Worm (Caenorhabditis elegans) whole organism, L4 larva: Measurements from ENCODE around the gene clec-139.

ENCODE experiments used
- F10B5.3 ChIP-seq: sonication (generic microtip); optimal IDR thresholded peaks from 2 replicates; lab custom pipeline; 2016; ENCODE audit warnings: mild to moderate bottlenecking, missing genetic modification characterization, missing compliant biosample characterization
- daf-8 ChIP-seq: fragments of 200-800 bp; sonication (Bioruptor generic); IDR thresholded peaks from 2 replicates; pipeline ENCODE4 v1.3.6; 2022; ENCODE audit warnings: missing genetic modification characterization, missing compliant biosample characterization
- egl-27 ChIP-seq: sonication (generic microtip); optimal IDR thresholded peaks from 3 replicates; lab custom pipeline; 2017; ENCODE audit warnings: missing biosample characterization, missing genetic modification reagents, missing genetic modification characterization
- fkh-10 ChIP-seq: fragments of 150-350 bp; optimal IDR thresholded peaks from 2 replicates; lab custom pipeline; 2014; ENCODE audit warnings: missing biosample characterization, missing genetic modification reagents, missing genetic modification characterization
- hlh-30 ChIP-seq: sonication (generic microtip); optimal IDR thresholded peaks from 2 replicates; lab custom pipeline; 2017; ENCODE audit warnings: antibody characterized with exemption, mild to moderate bottlenecking, missing genetic modification characterization, missing compliant biosample characterization; ENCODE audit not compliant: insufficient read depth
- nhr-11 ChIP-seq: fragments of 150-350 bp; optimal IDR thresholded peaks from 2 replicates; lab custom pipeline; 2014; ENCODE audit warnings: missing biosample characterization, missing genetic modification characterization
- nhr-25 ChIP-seq: sonication (generic microtip); optimal IDR thresholded peaks from 2 replicates; lab custom pipeline; 2017; ENCODE audit warnings: missing genetic modification characterization, mild to moderate bottlenecking, missing compliant biosample characterization, antibody characterized with exemption, moderate library complexity, borderline replicate concordance; ENCODE audit not compliant: insufficient read depth
- nhr-42 ChIP-seq: fragments of 200-800 bp; sonication (Bioruptor generic); IDR thresholded peaks from 2 replicates; pipeline ENCODE4 v1.3.6; 2022; ENCODE audit warnings: missing genetic modification characterization, missing compliant biosample characterization
- unc-130 ChIP-seq: sonication (generic microtip); optimal IDR thresholded peaks from 2 replicates; lab custom pipeline; 2016; ENCODE audit warnings: missing genetic modification reagents, missing genetic modification characterization, missing compliant biosample characterization
- zfp-2 ChIP-seq: sonication (generic microtip); optimal IDR thresholded peaks from 2 replicates; lab custom pipeline; 2016; ENCODE audit warnings: mild to moderate bottlenecking, missing genetic modification characterization, missing compliant biosample characterization

DNA sequence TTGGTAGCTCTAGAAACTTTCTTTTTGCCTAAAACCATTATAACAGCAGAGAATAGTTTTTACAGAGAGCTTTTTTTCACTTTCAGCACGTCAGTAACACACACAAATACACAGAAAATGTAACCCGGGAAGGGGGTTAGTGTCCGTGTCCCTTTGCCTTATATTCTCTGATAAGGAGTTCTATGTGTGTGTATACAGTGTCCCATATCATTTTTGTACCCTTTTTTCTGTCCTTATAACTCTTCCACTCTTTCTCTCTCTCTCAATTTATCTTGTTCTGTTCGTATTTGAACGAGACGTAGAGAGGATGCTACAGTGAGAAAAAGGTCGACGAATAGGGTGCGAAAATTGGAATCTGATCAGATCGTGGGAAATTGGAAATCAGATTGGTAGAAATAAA lies 22.7 kb downstream of the clec-139 start:
- no peak for TF ChIP-seq F10B5.3 (tag; lab: Kevin White, UChicago)
- TF ChIP-seq unc-130 (GFP tag; lab: Kevin White, UChicago), result no peak
- no peak for TF ChIP-seq nhr-42 (GFP tag; lab: Robert Waterston, UW)
- no peak for TF ChIP-seq fkh-10 (GFP tag; lab: Kevin White, UChicago)
- TF ChIP-seq daf-8 (GFP tag; lab: Robert Waterston, UW), result no peak
- no peak for TF ChIP-seq egl-27
- no peak for TF ChIP-seq nhr-11
- no peak for TF ChIP-seq hlh-30 (tag; lab: Kevin White, UChicago)
- no peak for TF ChIP-seq zfp-2
- no peak for TF ChIP-seq nhr-25 (tag; lab: Kevin White, UChicago)
